Fruit fly (Drosophila melanogaster): ENCODE measurements around the gene Acp26Aa.

Acp26Aa gene

DNA sequence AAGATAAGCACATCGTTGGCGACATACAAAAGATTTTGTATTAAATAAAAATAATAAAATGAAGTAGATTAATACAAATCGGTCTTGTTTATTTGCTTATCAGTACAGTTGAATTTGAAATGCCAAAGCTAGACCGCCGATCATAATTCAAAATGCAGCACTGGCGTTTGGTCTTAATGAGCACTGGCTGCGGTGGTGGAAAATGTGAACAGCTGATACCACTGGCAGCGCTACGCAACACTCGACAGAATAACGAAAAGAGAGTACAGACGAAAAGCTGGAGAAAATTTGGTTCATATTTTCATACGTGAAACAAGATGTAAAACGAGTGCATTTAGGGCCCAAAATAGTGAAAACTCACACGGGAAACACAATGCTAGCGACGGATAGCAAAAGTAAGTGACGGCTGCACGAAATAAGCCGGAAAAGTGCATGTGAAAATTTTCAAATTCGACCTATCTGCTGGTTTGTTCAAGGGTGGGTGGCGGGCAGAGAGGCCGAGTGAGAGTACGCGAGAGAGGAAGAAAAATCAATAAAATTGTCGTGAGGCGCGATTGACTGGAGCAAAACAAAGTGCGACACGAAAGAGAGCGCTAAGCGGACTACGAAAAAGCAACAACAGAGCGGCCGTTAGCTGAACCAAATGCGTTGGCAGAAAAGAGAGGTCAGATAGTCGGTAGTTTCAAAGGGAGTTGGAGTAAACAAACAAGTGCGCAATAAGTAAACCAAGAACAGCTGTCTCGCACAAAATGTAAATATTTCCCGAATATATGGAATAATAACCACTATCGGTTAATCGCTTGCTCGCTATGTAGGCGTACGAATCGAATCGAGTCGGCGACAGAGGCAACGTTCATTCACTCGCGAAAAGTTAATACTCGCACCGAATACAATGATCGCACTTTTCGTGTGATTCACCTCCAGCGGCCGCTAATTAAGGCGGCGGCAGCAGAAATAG lies 13.5 kb upstream of the Acp26Aa start, which contains the start of gene bchs:
bchs (plus strand) TSS at position 277 of the 958 bp plus-strand sequence.
- TF ChIP-seq Pif1B (GFP tag; optimal IDR thresholded peaks at IDR 0.05) (peak; percentile 21), gl (tag; optimal IDR thresholded peaks at IDR 0.05) (no peak), CG17806 (tag; optimal IDR thresholded peaks at IDR 0.05) (no peak), CG9948 (tag; optimal IDR thresholded peaks at IDR 0.05) (no peak), Pif1A (GFP tag; optimal IDR thresholded peaks at IDR 0.05) (no peak), CG8159 (tag; optimal IDR thresholded peaks at IDR 0.05) (no peak), CG15710 (tag; optimal IDR thresholded peaks at IDR 0.05) (no peak), rn (GFP tag; IDR thresholded peaks at IDR 0.05) (no peak), CG32121 (GFP tag; IDR thresholded peaks at IDR 0.05) (0 out of 2 replicates have a peak, but pooled peaks have one; percentile 12), EcR (GFP tag; optimal IDR thresholded peaks at IDR 0.05) (peak; percentile 60), CG12605 (GFP tag; IDR thresholded peaks at IDR 0.05) (peak; percentile 45; the same call in 1 of the 2 replicates), CG13204 (GFP tag; optimal IDR thresholded peaks at IDR 0.05) (peak; percentile 0)

DNA sequence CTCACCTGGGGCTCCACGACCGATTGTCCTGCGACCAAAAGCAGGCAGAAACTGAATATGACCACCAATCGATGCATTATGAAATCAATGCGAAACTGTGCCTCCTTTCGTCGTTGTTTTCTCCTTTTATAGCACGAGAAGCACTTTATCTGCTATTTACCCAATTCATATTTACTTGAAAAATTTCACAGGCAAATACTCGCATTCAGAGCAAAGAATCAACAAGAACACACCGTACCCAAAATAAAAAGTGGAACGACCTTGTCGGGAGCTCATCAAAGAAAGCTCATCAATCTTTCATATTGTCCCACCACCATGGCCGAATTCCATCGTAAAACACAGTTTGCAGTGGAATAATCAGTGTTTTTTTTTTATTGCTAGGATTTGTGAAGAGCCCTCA lies 10.9 kb upstream of the Acp26Aa start, which contains the start of gene CG9021:
CG9021 (minus strand) TSS at position 105 of the 400 bp plus-strand sequence.
- no peak for TF ChIP-seq Ets98B (GFP tag; IDR thresholded peaks at IDR 0.05)
- peak; percentile 27 for TF ChIP-seq Snoo (tag; optimal IDR thresholded peaks at IDR 0.05)

DNA sequence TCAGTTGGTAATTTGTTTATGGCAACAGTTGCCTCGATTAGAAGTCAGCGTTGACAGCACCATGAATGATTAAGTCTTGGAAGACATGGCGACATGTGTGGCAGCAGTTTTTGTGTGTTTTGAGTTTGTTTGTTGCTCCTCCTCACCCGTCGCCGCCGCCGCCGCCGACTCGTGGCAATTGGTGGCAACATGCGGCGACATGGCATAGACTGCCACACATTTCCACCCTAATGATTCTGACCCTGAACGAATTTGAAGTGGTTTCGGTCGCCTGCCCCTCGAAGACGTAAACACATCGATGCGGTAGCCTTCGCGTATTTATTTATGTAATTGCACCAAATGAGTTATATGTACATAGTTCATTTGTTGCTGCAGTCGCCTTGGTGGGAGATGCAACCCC lies 9.2 kb upstream of the Acp26Aa start:
- TF ChIP-seq CG15710 (tag; optimal IDR thresholded peaks at IDR 0.05), result no peak
- no peak for TF ChIP-seq CG14655 (GFP tag; optimal IDR thresholded peaks at IDR 0.05)
- TF ChIP-seq fd96Ca (GFP tag; IDR thresholded peaks at IDR 0.05), result no peak
- no peak for TF ChIP-seq EcR (GFP tag; optimal IDR thresholded peaks at IDR 0.05)

DNA sequence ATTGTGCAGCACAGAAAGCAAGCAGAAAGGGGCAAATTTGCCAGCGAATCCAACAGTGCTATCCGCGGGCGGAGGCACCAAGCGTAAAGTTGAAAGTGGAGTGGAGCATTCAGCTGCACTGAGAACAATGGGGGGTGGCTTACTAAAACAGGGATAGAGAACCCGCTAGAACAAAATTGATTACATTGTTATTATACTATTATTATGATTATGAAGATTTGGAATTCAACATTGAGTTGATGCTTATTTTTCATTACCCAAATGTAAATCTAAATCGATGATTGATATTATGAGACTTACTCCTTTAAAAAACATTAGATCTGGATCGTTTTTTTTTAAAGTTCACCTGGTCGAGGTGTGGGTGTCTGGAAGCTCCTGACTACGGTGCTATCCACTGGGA lies 7.9 kb upstream of the Acp26Aa start:
- TF ChIP-seq CG4496 (GFP tag; IDR thresholded peaks at IDR 0.05) (0 out of 3 replicates have a peak, but pooled peaks have one; percentile 38), Pif1A (GFP tag; optimal IDR thresholded peaks at IDR 0.05) (no peak), CG13204 (GFP tag; optimal IDR thresholded peaks at IDR 0.05) (no peak), CG9948 (tag; optimal IDR thresholded peaks at IDR 0.05) (peak; percentile 19), CG8301 (tag; optimal IDR thresholded peaks at IDR 0.05) (peak; percentile 60), Ets98B (GFP tag; IDR thresholded peaks at IDR 0.05) (no peak), gl (tag; optimal IDR thresholded peaks at IDR 0.05) (no peak), CG14655 (GFP tag; optimal IDR thresholded peaks at IDR 0.05) (peak; percentile 67), Pif1B (GFP tag; optimal IDR thresholded peaks at IDR 0.05) (no peak)

DNA sequence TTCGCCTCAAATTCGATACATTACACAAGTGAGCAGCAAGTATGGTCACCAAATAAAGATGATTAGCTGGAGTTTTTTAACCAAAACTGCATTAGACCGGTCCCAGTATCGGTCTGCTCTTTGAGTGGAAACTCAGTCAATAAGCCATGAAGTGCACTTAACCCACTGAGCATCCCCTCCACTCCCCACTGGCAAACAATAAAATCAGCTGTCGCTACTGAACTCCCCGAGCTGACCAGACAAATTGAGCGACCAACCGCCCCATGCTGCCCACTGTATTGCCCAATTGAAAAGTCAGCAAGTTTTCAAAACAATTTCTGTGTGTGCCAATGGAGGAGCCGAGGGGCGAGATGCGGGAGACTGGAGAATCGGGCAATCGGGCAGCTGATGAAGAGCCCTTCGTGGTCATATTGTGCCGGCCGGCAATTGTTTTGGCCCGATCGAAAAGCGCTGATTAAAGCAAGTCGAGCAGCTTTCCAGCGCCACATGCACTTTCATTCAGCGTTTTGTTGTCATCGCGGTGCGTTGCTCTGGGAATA lies 5.5 kb upstream of the Acp26Aa start:
- TF ChIP-seq Snoo (tag; optimal IDR thresholded peaks at IDR 0.05) (no peak), CG14655 (GFP tag; optimal IDR thresholded peaks at IDR 0.05) (peak; percentile 21), CG4496 (GFP tag; IDR thresholded peaks at IDR 0.05) (0 out of 3 replicates have a peak, but pooled peaks have one; percentile 26)

DNA sequence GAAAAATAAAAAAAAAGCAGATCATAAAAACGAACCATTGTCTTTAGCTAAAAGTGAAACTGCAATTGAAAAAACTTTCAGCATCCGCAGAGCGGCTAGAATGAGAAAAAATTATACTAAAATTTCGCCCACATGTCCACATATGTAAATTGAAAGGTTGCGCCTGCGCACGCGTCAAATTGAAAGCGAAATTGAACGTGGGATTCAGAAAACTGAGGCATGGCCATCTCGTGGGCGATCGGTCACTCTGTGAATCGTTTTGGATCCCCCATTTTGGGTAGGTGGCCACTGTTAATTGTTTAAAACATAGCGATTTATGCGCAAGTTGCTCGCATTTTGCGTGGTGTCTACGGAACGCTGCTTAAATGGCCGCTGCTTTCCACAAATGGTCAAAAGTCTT lies 837 bp upstream of the Acp26Aa start:
- TF ChIP-seq Ets98B (GFP tag; IDR thresholded peaks at IDR 0.05), result no peak
- no peak for TF ChIP-seq D1 (tag; optimal IDR thresholded peaks at IDR 0.05)
- TF ChIP-seq CG32121 (GFP tag; IDR thresholded peaks at IDR 0.05), result no peak
- TF ChIP-seq CG17806 (tag; optimal IDR thresholded peaks at IDR 0.05), result no peak
- no peak for TF ChIP-seq Pif1A (GFP tag; optimal IDR thresholded peaks at IDR 0.05)
- TF ChIP-seq CG10348 (GFP tag; IDR thresholded peaks at IDR 0.05), result no peak
- no peak for TF ChIP-seq Snoo (tag; optimal IDR thresholded peaks at IDR 0.05)
- TF ChIP-seq CG14655 (GFP tag; optimal IDR thresholded peaks at IDR 0.05), result no peak
- TF ChIP-seq CG34367 (tag; optimal IDR thresholded peaks at IDR 0.05), result no peak
- TF ChIP-seq CG8159 (tag; optimal IDR thresholded peaks at IDR 0.05), result no peak
- TF ChIP-seq CG12605 (GFP tag; IDR thresholded peaks at IDR 0.05), result no peak
- TF ChIP-seq fd96Ca (GFP tag; IDR thresholded peaks at IDR 0.05), result no peak
- TF ChIP-seq CG4496 (GFP tag; IDR thresholded peaks at IDR 0.05), result no peak

DNA sequence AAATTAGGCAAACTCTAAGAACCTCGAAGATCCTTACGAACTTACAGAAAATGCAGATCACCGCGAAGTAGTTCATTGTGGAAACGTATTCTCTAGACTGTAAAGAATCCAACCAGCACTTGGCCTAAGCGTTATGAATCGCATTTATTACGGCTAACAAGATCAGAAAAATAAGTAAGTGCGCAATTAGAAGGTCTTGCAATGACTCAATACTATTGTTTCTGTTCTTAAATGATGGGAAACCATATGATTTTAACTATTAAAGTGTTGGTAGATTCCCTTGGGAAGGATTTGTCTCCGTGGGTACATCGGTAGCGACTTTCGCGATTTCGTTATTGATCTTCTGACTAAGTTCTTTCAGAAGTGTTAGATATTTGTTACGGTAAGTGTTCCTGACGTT lies 934 bp downstream of the Acp26Aa start, which contains the start of gene Acp26Ab:
Acp26Ab (minus strand) TSS at position 101 of the 400 bp plus-strand sequence.
- TF ChIP-seq rn (GFP tag; IDR thresholded peaks at IDR 0.05) (no peak), CG13204 (GFP tag; optimal IDR thresholded peaks at IDR 0.05) (no peak), CG8159 (tag; optimal IDR thresholded peaks at IDR 0.05) (no peak), Pif1B (GFP tag; optimal IDR thresholded peaks at IDR 0.05) (no peak), CG17806 (tag; optimal IDR thresholded peaks at IDR 0.05) (no peak), D1 (tag; optimal IDR thresholded peaks at IDR 0.05) (no peak), CG15710 (tag; optimal IDR thresholded peaks at IDR 0.05) (no peak), Ets98B (GFP tag; IDR thresholded peaks at IDR 0.05) (no peak)
